Worm (Caenorhabditis elegans) whole organism, L2 larva: ENCODE results near the gene F07G6.5.

ENCODE experiments used
- C34F6.9 ChIP-seq: fragments of 150-350 bp; optimal IDR thresholded peaks from 2 replicates; lab custom pipeline; 2014; ENCODE audit warnings: missing biosample characterization, missing genetic modification characterization
- R02D3.7 ChIP-seq: fragments of 150-350 bp; optimal IDR thresholded peaks from 2 replicates; lab custom pipeline; 2014; ENCODE audit warnings: missing biosample characterization, missing genetic modification characterization
- ZK546.5 ChIP-seq: sonication (generic microtip); optimal IDR thresholded peaks from 2 replicates; lab custom pipeline; 2017; ENCODE audit warnings: missing biosample characterization, missing genetic modification characterization
- alr-1 ChIP-seq: fragments of 150-350 bp; optimal IDR thresholded peaks from 2 replicates; lab custom pipeline; 2014; ENCODE audit warnings: missing biosample characterization, missing genetic modification characterization
- ama-1 ChIP-seq: fragments of 150-350 bp; optimal IDR thresholded peaks from 2 replicates; lab custom pipeline; 2018; ENCODE audit warnings: inconsistent platforms
- blmp-1 ChIP-seq: sonication (generic microtip); optimal IDR thresholded peaks from 2 replicates; lab custom pipeline; 2017; ENCODE audit warnings: missing genetic modification characterization, mild to moderate bottlenecking, missing compliant biosample characterization, antibody characterized with exemption, moderate library complexity; ENCODE audit not compliant: insufficient read depth
- ceh-16 ChIP-seq: fragments of 150-350 bp; optimal IDR thresholded peaks from 2 replicates; lab custom pipeline; 2014; ENCODE audit warnings: missing biosample characterization, missing genetic modification characterization
- ceh-82 ChIP-seq: fragments of 150-350 bp; optimal IDR thresholded peaks from 2 replicates; lab custom pipeline; 2014; ENCODE audit warnings: missing biosample characterization, missing genetic modification characterization
- crh-2 ChIP-seq: sonication (generic microtip); optimal IDR thresholded peaks from 2 replicates; lab custom pipeline; 2017; ENCODE audit warnings: missing biosample characterization, missing genetic modification characterization
- dmd-4 ChIP-seq: sonication (generic microtip); optimal IDR thresholded peaks from 2 replicates; lab custom pipeline; 2017; ENCODE audit warnings: missing biosample characterization, missing genetic modification characterization
- egl-27 ChIP-seq: sonication (generic microtip); optimal IDR thresholded peaks from 3 replicates; lab custom pipeline; 2017; ENCODE audit warnings: missing biosample characterization, missing genetic modification reagents, missing genetic modification characterization
- elt-1 ChIP-seq: fragments of 150-350 bp; optimal IDR thresholded peaks from 2 replicates; lab custom pipeline; 2014; ENCODE audit warnings: missing biosample characterization, missing genetic modification characterization
- fos-1 ChIP-seq: fragments of 150-350 bp; optimal IDR thresholded peaks from 2 replicates; lab custom pipeline; 2014; ENCODE audit warnings: missing biosample characterization, missing genetic modification characterization
- lin-13 ChIP-seq: fragments of 150-350 bp; optimal IDR thresholded peaks from 2 replicates; lab custom pipeline; 2014; ENCODE audit warnings: missing biosample characterization, missing genetic modification reagents, missing genetic modification characterization
- mab-5 ChIP-seq: fragments of 150-350 bp; optimal IDR thresholded peaks from 2 replicates; lab custom pipeline; 2014; ENCODE audit warnings: missing biosample characterization, missing genetic modification characterization
- mbf-1 ChIP-seq: sonication (generic microtip); optimal IDR thresholded peaks from 2 replicates; lab custom pipeline; 2017; ENCODE audit warnings: missing biosample characterization, missing genetic modification characterization
- mdl-1 ChIP-seq, 2 experiments: fragments of 150-350 bp in 1 of 2; sonication (generic microtip) in 1 of 2; optimal IDR thresholded peaks; 2 replicates each; lab custom pipeline; 2017; ENCODE audit warnings: missing biosample characterization in 2 of 2, missing genetic modification characterization in 2 of 2
- nhr-11 ChIP-seq: fragments of 150-350 bp; optimal IDR thresholded peaks from 2 replicates; lab custom pipeline; 2014; ENCODE audit warnings: missing biosample characterization, missing genetic modification characterization
- nhr-12 ChIP-seq: fragments of 150-350 bp; optimal IDR thresholded peaks from 2 replicates; lab custom pipeline; 2014; ENCODE audit warnings: missing biosample characterization, missing genetic modification characterization
- nhr-21 ChIP-seq: fragments of 150-350 bp; optimal IDR thresholded peaks from 2 replicates; lab custom pipeline; 2014; ENCODE audit warnings: missing biosample characterization, missing genetic modification characterization
- nhr-23 ChIP-seq: fragments of 150-350 bp; optimal IDR thresholded peaks from 2 replicates; lab custom pipeline; 2014; ENCODE audit warnings: missing biosample characterization, missing genetic modification reagents, missing genetic modification characterization
- nhr-237 ChIP-seq: fragments of 150-350 bp; optimal IDR thresholded peaks from 2 replicates; lab custom pipeline; 2014; ENCODE audit warnings: missing biosample characterization, missing genetic modification characterization
- nhr-25 ChIP-seq: fragments of 150-350 bp; sonication (generic microtip); optimal IDR thresholded peaks from 3 replicates; lab custom pipeline; 2014; ENCODE audit warnings: missing biosample characterization, missing genetic modification characterization
- nhr-6 ChIP-seq: fragments of 150-350 bp; optimal IDR thresholded peaks from 2 replicates; lab custom pipeline; 2014; ENCODE audit warnings: missing biosample characterization, missing genetic modification characterization
- nhr-77 ChIP-seq: fragments of 150-350 bp; optimal IDR thresholded peaks from 2 replicates; lab custom pipeline; 2014; ENCODE audit warnings: missing biosample characterization, missing genetic modification characterization
- sma-3 ChIP-seq: sonication (generic microtip); optimal IDR thresholded peaks from 2 replicates; lab custom pipeline; 2016; ENCODE audit warnings: missing genetic modification reagents, missing genetic modification characterization, missing compliant biosample characterization
- sma-9 ChIP-seq, 2 experiments: fragments of 150-350 bp in 1 of 2; sonication (generic microtip) in 1 of 2; optimal IDR thresholded peaks; 2 replicates each; lab custom pipeline; 2014 to 2016; ENCODE audit warnings: missing genetic modification characterization in 2 of 2, mild to moderate bottlenecking in 1 of 2, missing biosample characterization in 1 of 2, missing compliant biosample characterization in 1 of 2, missing genetic modification reagents in 1 of 2, moderate library complexity in 1 of 2
- snpc-4 ChIP-seq: fragments of 150-350 bp; optimal IDR thresholded peaks from 2 replicates; lab custom pipeline; 2014; ENCODE audit warnings: missing biosample characterization, missing genetic modification characterization
- unc-39 ChIP-seq: fragments of 150-350 bp; optimal IDR thresholded peaks from 2 replicates; lab custom pipeline; 2014; ENCODE audit warnings: missing biosample characterization, missing genetic modification characterization
- unc-62 ChIP-seq: fragments of 150-350 bp; optimal IDR thresholded peaks from 2 replicates; lab custom pipeline; 2014; ENCODE audit warnings: missing biosample characterization, missing genetic modification reagents, missing genetic modification characterization
- ztf-1 ChIP-seq: fragments of 200-800 bp; sonication (Bioruptor generic); conservative IDR thresholded peaks from 2 replicates; pipeline ENCODE4 v1.3.6; 2022; ENCODE audit warnings: missing genetic modification characterization, missing compliant biosample characterization
- ztf-11 ChIP-seq: sonication (generic microtip); optimal IDR thresholded peaks from 2 replicates; lab custom pipeline; 2017; ENCODE audit warnings: missing biosample characterization, missing genetic modification characterization
- ztf-4 ChIP-seq: fragments of 150-350 bp; optimal IDR thresholded peaks from 2 replicates; lab custom pipeline; 2014; ENCODE audit warnings: missing biosample characterization, missing genetic modification characterization

Gene F07G6.5

ce11 chrX:1675879-1676278 is 30.6 kb downstream of the F07G6.5 start:
- TF ChIP-seq R02D3.7 (tag; lab: Kevin White, UChicago) (no peak), crh-2 (tag; lab: Kevin White, UChicago) (no peak), nhr-12 (tag; lab: Kevin White, UChicago) (no peak), sma-9 (GFP tag; optimal IDR thresholded peaks at IDR 0.05; lab: Kevin White, UChicago) (no peak), sma-9 (tag; optimal IDR thresholded peaks at IDR 0.05; lab: Kevin White, UChicago) (no peak), nhr-25 (tag; lab: Kevin White, UChicago) (no peak), blmp-1 (no peak), ZK546.5 (tag; lab: Kevin White, UChicago) (no peak), mdl-1 (tag; optimal IDR thresholded peaks at IDR 0.05; lab: Kevin White, UChicago) (no peak), nhr-21 (tag; lab: Kevin White, UChicago) (no peak), unc-39 (tag; lab: Kevin White, UChicago) (no peak), ztf-11 (tag; lab: Kevin White, UChicago) (no peak), ceh-82 (tag; lab: Kevin White, UChicago) (no peak), nhr-6 (tag; lab: Kevin White, UChicago) (no peak), fos-1 (tag; lab: Kevin White, UChicago) (no peak)

- no peak for TF ChIP-seq ztf-4 (tag; lab: Kevin White, UChicago)
- TF ChIP-seq nhr-11 = no peak
- TF ChIP-seq dmd-4 = no peak
Measured at ce11 chrX:1674056-1674455, 32.4 kb downstream of the F07G6.5 start, which contains the start of gene tbx-31. TSS of gene tbx-31 (minus strand) at chrX:1674156.

ce11 chrX:1668748-1669147 is 37.7 kb downstream of the F07G6.5 start, which contains the start of gene R09H3.3:
TSS of gene R09H3.3 (minus strand) at chrX:1668848.
- no peak for TF ChIP-seq ceh-16 (tag; lab: Kevin White, UChicago)
- TF ChIP-seq nhr-11 = no peak
- TF ChIP-seq sma-3 = no peak
- no peak for TF ChIP-seq egl-27 (tag; lab: Kevin White, UChicago)
- TF ChIP-seq C34F6.9 (tag; lab: Kevin White, UChicago) = no peak
- TF ChIP-seq lin-13 = no peak
- no peak for TF ChIP-seq nhr-237 (tag; lab: Kevin White, UChicago)
- no peak for TF ChIP-seq alr-1 (tag; lab: Kevin White, UChicago)
- TF ChIP-seq ama-1 (lab: Kevin White, UChicago) = no peak
- no peak for TF ChIP-seq snpc-4 (tag; lab: Kevin White, UChicago)
- no peak for TF ChIP-seq mab-5
- no peak for TF ChIP-seq nhr-77
- TF ChIP-seq elt-1 (tag; lab: Kevin White, UChicago) = no peak
- no peak for TF ChIP-seq fos-1 (tag; lab: Kevin White, UChicago)

ce11 chrX:1667056-1667455 is 39.4 kb downstream of the F07G6.5 start:
- TF ChIP-seq nhr-23 (tag; lab: Kevin White, UChicago) (no peak), nhr-77 (no peak), snpc-4 (tag; lab: Kevin White, UChicago) (no peak), sma-9 (GFP tag; optimal IDR thresholded peaks at IDR 0.05; lab: Kevin White, UChicago) (no peak), sma-9 (tag; optimal IDR thresholded peaks at IDR 0.05; lab: Kevin White, UChicago) (no peak), mab-5 (no peak), crh-2 (tag; lab: Kevin White, UChicago) (no peak), nhr-25 (tag; lab: Kevin White, UChicago) (no peak)

ce11 chrX:1664925-1665324 is 41.5 kb downstream of the F07G6.5 start, which contains the start of gene R09H3.2:
TSS of gene R09H3.2 (minus strand) at chrX:1665025.
- TF ChIP-seq mbf-1 (no peak), ztf-1 (GFP tag; lab: Robert Waterston, UW) (no peak), unc-62 (GFP tag; lab: Kevin White, UChicago) (no peak)
- TF ChIP-seq, all 48 proteins: peak for 0
